Fruit fly (Drosophila melanogaster) whole organism, embryonic: ENCODE results near the gene D.

Source experiments
- CG10543 ChIP-seq: fragments of 200-800 bp; sonication (Bioruptor generic); optimal IDR thresholded peaks from 3 replicates; lab custom pipeline; 2017; ENCODE audit warnings: missing biosample characterization, mild to moderate bottlenecking, missing genetic modification characterization, moderate library complexity
- CG10565 ChIP-seq: fragments of 200-800 bp; sonication (Bioruptor generic); optimal IDR thresholded peaks from 3 replicates; lab custom pipeline; 2016; ENCODE audit warnings: missing biosample characterization, mild to moderate bottlenecking, missing genetic modification characterization
- CG12071 ChIP-seq: fragments of 200-800 bp; sonication (Bioruptor generic); optimal IDR thresholded peaks from 3 replicates; lab custom pipeline; 2018; ENCODE audit warnings: missing biosample characterization, mild to moderate bottlenecking, missing genetic modification characterization
- CG13894 ChIP-seq: fragments of 200-800 bp; sonication (Bioruptor generic); optimal IDR thresholded peaks from 3 replicates; lab custom pipeline; 2018; ENCODE audit warnings: missing biosample characterization, mild to moderate bottlenecking, missing genetic modification characterization, moderate library complexity
- CG1529 ChIP-seq: fragments of 200-800 bp; sonication (Bioruptor generic); optimal IDR thresholded peaks from 3 replicates; lab custom pipeline; 2018; ENCODE audit warnings: missing biosample characterization, missing genetic modification characterization
- CG1647 ChIP-seq: fragments of 200-800 bp; sonication (Bioruptor generic); optimal IDR thresholded peaks from 3 replicates; lab custom pipeline; 2016; ENCODE audit warnings: missing biosample characterization, missing genetic modification characterization
- CG16779 ChIP-seq: fragments of 200-800 bp; sonication (Bioruptor generic); IDR thresholded peaks from 2 replicates; pipeline ENCODE4 v1.3.6; 2022; ENCODE audit warnings: missing biosample characterization, missing genetic modification characterization
- CG17912 ChIP-seq: fragments of 200-800 bp; sonication (Bioruptor generic); optimal IDR thresholded peaks from 2 replicates; lab custom pipeline; 2018; ENCODE audit warnings: missing biosample characterization, mild to moderate bottlenecking, missing genetic modification characterization
- CG18476 ChIP-seq: fragments of 200-800 bp; sonication (Bioruptor generic); optimal IDR thresholded peaks from 2 replicates; lab custom pipeline; 2016; ENCODE audit warnings: missing biosample characterization, mild to moderate bottlenecking, missing genetic modification characterization
- CG2120 ChIP-seq: fragments of 200-800 bp; sonication (Bioruptor generic); optimal IDR thresholded peaks from 3 replicates; lab custom pipeline; 2016; ENCODE audit warnings: missing biosample characterization, missing genetic modification characterization
- CG5953 ChIP-seq: fragments of 200-800 bp; sonication (Bioruptor generic); IDR thresholded peaks from 2 replicates; pipeline ENCODE4 v1.3.6; 2022; ENCODE audit warnings: missing biosample characterization, missing genetic modification characterization
- CG6683 ChIP-seq: fragments of 200-800 bp; sonication (Bioruptor generic); optimal IDR thresholded peaks from 2 replicates; lab custom pipeline; 2017; ENCODE audit warnings: missing biosample characterization, mild to moderate bottlenecking, missing genetic modification characterization, missing genetic modification reagents
- CG7271 ChIP-seq: fragments of 200-800 bp; sonication (Bioruptor generic); optimal IDR thresholded peaks from 2 replicates; lab custom pipeline; 2018; ENCODE audit warnings: missing biosample characterization, mild to moderate bottlenecking, missing genetic modification characterization, moderate library complexity
- CG8359 ChIP-seq: fragments of 200-800 bp; sonication (Bioruptor generic); optimal IDR thresholded peaks from 2 replicates; lab custom pipeline; 2017; ENCODE audit warnings: missing biosample characterization, mild to moderate bottlenecking, missing genetic modification characterization, borderline replicate concordance
- CG9215 ChIP-seq: fragments of 200-800 bp; sonication (Bioruptor generic); IDR thresholded peaks from 2 replicates; pipeline ENCODE4 v1.3.6; 2022; ENCODE audit warnings: missing biosample characterization, missing genetic modification characterization
- CG9609 ChIP-seq: fragments of 200-800 bp; sonication (Bioruptor generic); optimal IDR thresholded peaks from 3 replicates; lab custom pipeline; 2016; ENCODE audit warnings: missing biosample characterization, missing genetic modification characterization
- Chrac-16 ChIP-seq: fragments of 200-800 bp; sonication (Bioruptor generic); optimal IDR thresholded peaks from 3 replicates; lab custom pipeline; 2016; ENCODE audit warnings: missing biosample characterization, missing genetic modification characterization
- D19A ChIP-seq: fragments of 200-800 bp; optimal IDR thresholded peaks from 3 replicates; lab custom pipeline; 2019; ENCODE audit warnings: missing biosample characterization, mild to moderate bottlenecking, missing genetic modification characterization, moderate library complexity
- D19B ChIP-seq: fragments of 200-800 bp; sonication (Bioruptor generic); optimal IDR thresholded peaks from 2 replicates; lab custom pipeline; 2017; ENCODE audit warnings: missing biosample characterization, mild to moderate bottlenecking, missing genetic modification characterization
- Doc2 ChIP-seq: fragments of 200-800 bp; sonication (Bioruptor generic); IDR thresholded peaks from 2 replicates; pipeline ENCODE4 v1.3.6; 2022; ENCODE audit warnings: missing biosample characterization, missing genetic modification characterization
- Dp ChIP-seq: fragments of 200-800 bp; sonication (Bioruptor generic); optimal IDR thresholded peaks from 2 replicates; lab custom pipeline; 2018; ENCODE audit warnings: missing biosample characterization, mild to moderate bottlenecking, missing genetic modification characterization, moderate library complexity
- Elba2 ChIP-seq: fragments of 200-800 bp; sonication (Bioruptor generic); optimal IDR thresholded peaks from 3 replicates; lab custom pipeline; 2016; ENCODE audit warnings: missing biosample characterization, missing genetic modification characterization
- HHEX ChIP-seq: fragments of 200-800 bp; sonication (Bioruptor generic); optimal IDR thresholded peaks from 3 replicates; lab custom pipeline; 2017; ENCODE audit warnings: missing biosample characterization, mild to moderate bottlenecking, missing genetic modification characterization, missing genetic modification reagents
- HmgD ChIP-seq: fragments of 200-800 bp; sonication (Bioruptor generic); optimal IDR thresholded peaks from 3 replicates; lab custom pipeline; 2016; ENCODE audit warnings: missing biosample characterization, missing genetic modification characterization
- Lhr ChIP-seq: fragments of 200-800 bp; sonication (Bioruptor generic); optimal IDR thresholded peaks from 3 replicates; lab custom pipeline; 2017; ENCODE audit warnings: mild to moderate bottlenecking, missing biosample characterization, missing genetic modification reagents, missing genetic modification characterization
- Ravus ChIP-seq: fragments of 200-800 bp; sonication (Bioruptor generic); IDR thresholded peaks from 2 replicates; pipeline ENCODE4 v1.3.6; 2022; ENCODE audit warnings: missing biosample characterization, missing genetic modification characterization
- Usf ChIP-seq: fragments of 200-800 bp; sonication (Bioruptor generic); optimal IDR thresholded peaks from 2 replicates; lab custom pipeline; 2017; ENCODE audit warnings: missing genotype, missing biosample characterization, missing genetic modification characterization
- ash1 ChIP-seq: fragments of 200-800 bp; sonication (Bioruptor generic); optimal IDR thresholded peaks from 2 replicates; lab custom pipeline; 2018; ENCODE audit warnings: missing biosample characterization, mild to moderate bottlenecking, missing genetic modification characterization
- ato ChIP-seq: fragments of 200-800 bp; sonication (Bioruptor generic); IDR thresholded peaks from 2 replicates; pipeline ENCODE4 v1.3.6; 2022; ENCODE audit warnings: missing biosample characterization, missing genetic modification characterization; ENCODE audit not compliant: partially characterized antibody
- caup ChIP-seq: fragments of 200-800 bp; sonication (Bioruptor generic); optimal IDR thresholded peaks from 3 replicates; lab custom pipeline; 2017; ENCODE audit warnings: missing biosample characterization, mild to moderate bottlenecking, missing genetic modification characterization, moderate library complexity; ENCODE audit not compliant: severe bottlenecking
- chm ChIP-seq: fragments of 200-800 bp; sonication (Bioruptor generic); IDR thresholded peaks from 2 replicates; pipeline ENCODE4 v1.3.6; 2022; ENCODE audit warnings: missing biosample characterization, missing genetic modification characterization
- dm ChIP-seq: fragments of 200-800 bp; sonication (Bioruptor generic); optimal IDR thresholded peaks from 3 replicates; lab custom pipeline; 2016; ENCODE audit warnings: missing biosample characterization, missing genetic modification characterization
- esg ChIP-seq: fragments of 200-800 bp; sonication (Bioruptor generic); conservative IDR thresholded peaks from 2 replicates; pipeline ENCODE4 v1.3.6; 2022; ENCODE audit warnings: missing biosample characterization, missing genetic modification characterization
- exex ChIP-seq: fragments of 200-800 bp; sonication (Bioruptor generic); optimal IDR thresholded peaks from 4 replicates; lab custom pipeline; 2018; ENCODE audit warnings: missing biosample characterization, mild to moderate bottlenecking, missing genetic modification characterization, moderate library complexity
- eyg ChIP-seq: fragments of 200-800 bp; sonication (Bioruptor generic); optimal IDR thresholded peaks from 3 replicates; lab custom pipeline; 2016; ENCODE audit warnings: missing biosample characterization, missing genetic modification characterization
- fd3F ChIP-seq: fragments of 200-800 bp; sonication (Bioruptor generic); optimal IDR thresholded peaks from 2 replicates; lab custom pipeline; 2018; ENCODE audit warnings: missing biosample characterization, mild to moderate bottlenecking, missing genetic modification characterization, moderate library complexity
- fd96Cb ChIP-seq: fragments of 200-800 bp; sonication (Bioruptor generic); optimal IDR thresholded peaks from 2 replicates; lab custom pipeline; 2018; ENCODE audit warnings: missing biosample characterization, mild to moderate bottlenecking, missing genetic modification characterization, moderate library complexity
- ftz-f1 ChIP-seq: fragments of 200-800 bp; sonication (Bioruptor generic); optimal IDR thresholded peaks from 2 replicates; lab custom pipeline; 2016; ENCODE audit warnings: missing biosample characterization, missing genetic modification characterization
- mld ChIP-seq: fragments of 200-800 bp; sonication (Bioruptor generic); IDR thresholded peaks from 3 replicates; pipeline ENCODE4 v1.3.6; 2022; ENCODE audit warnings: missing biosample characterization, missing genetic modification characterization; ENCODE audit not compliant: partially characterized antibody
- pzg ChIP-seq: fragments of 200-800 bp; sonication (Bioruptor generic); optimal IDR thresholded peaks from 3 replicates; lab custom pipeline; 2018; ENCODE audit warnings: missing biosample characterization, mild to moderate bottlenecking, missing genetic modification characterization, moderate library complexity
- sd ChIP-seq: fragments of 200-800 bp; sonication (Bioruptor generic); optimal IDR thresholded peaks from 3 replicates; lab custom pipeline; 2018; ENCODE audit warnings: missing biosample characterization, mild to moderate bottlenecking, missing genetic modification characterization, moderate library complexity
- sens-2 ChIP-seq: fragments of 200-800 bp; sonication (Bioruptor generic); IDR thresholded peaks from 2 replicates; pipeline ENCODE4 v1.3.6; 2022; ENCODE audit warnings: missing biosample characterization, missing genetic modification characterization
- sug ChIP-seq: fragments of 200-800 bp; optimal IDR thresholded peaks from 2 replicates; lab custom pipeline; 2019; ENCODE audit warnings: missing biosample characterization, mild to moderate bottlenecking, missing genetic modification characterization, moderate library complexity
- trh ChIP-seq: fragments of 200-800 bp; sonication (Bioruptor generic); optimal IDR thresholded peaks from 2 replicates; lab custom pipeline; 2016; ENCODE audit warnings: missing biosample characterization, missing genetic modification characterization
- ttk ChIP-seq: fragments of 200-800 bp; sonication (Bioruptor generic); IDR thresholded peaks from 2 replicates; pipeline ENCODE4 v2.1.2; 2022; ENCODE audit warnings: missing biosample characterization, missing genetic modification characterization
- z ChIP-seq: fragments of 200-800 bp; sonication (Bioruptor generic); IDR thresholded peaks from 3 replicates; pipeline ENCODE4 v1.3.6; 2022; ENCODE audit warnings: missing biosample characterization, missing genetic modification characterization
- zen2 ChIP-seq: fragments of 200-800 bp; sonication (Bioruptor generic); IDR thresholded peaks from 3 replicates; pipeline ENCODE4 v1.3.6; 2022; ENCODE audit warnings: missing biosample characterization, missing genetic modification characterization; ENCODE audit not compliant: partially characterized antibody

D gene

dm6 chr3L:14191476-14191752, 13.0 kb upstream of the D start (continued):
- TF ChIP-seq D19A (tag; lab: Kevin White, UChicago) (no peak), ftz-f1 (GFP tag; lab: Kevin White, UChicago) (no peak), D19B (GFP tag; lab: Kevin White, UChicago) (no peak)

dm6 chr3L:14190625-14191475, 12.4 kb upstream of the D start, which contains the start of gene nuf:
Gene nuf (plus strand): TSS chr3L:14190870.
- TF ChIP-seq CG6683 (GFP tag; lab: Kevin White, UChicago), result peak; percentile 54
- no peak for TF ChIP-seq CG8359 (GFP tag; lab: Kevin White, UChicago)
- TF ChIP-seq HmgD (GFP tag; lab: Kevin White, UChicago), result no peak
- TF ChIP-seq exex (tag; lab: Kevin White, UChicago), result no peak
- no peak for TF ChIP-seq CG1529
- peak; percentile 72 for TF ChIP-seq ash1 (GFP tag; lab: Kevin White, UChicago)
- TF ChIP-seq CG9215 (GFP tag; lab: Robert Waterston, UW), result no peak
- no peak for TF ChIP-seq Usf (GFP tag; lab: Kevin White, UChicago)
- no peak for TF ChIP-seq fd96Cb (tag; lab: Kevin White, UChicago)
- peak; percentile 89 for TF ChIP-seq CG12071
- TF ChIP-seq pzg, result peak; percentile 58
- no peak for TF ChIP-seq Chrac-16 (GFP tag; lab: Kevin White, UChicago)
- peak; percentile 84 for TF ChIP-seq chm (GFP tag; lab: Robert Waterston, UW)
- no peak for TF ChIP-seq fd3F (GFP tag; lab: Kevin White, UChicago)
- TF ChIP-seq CG1647 (GFP tag; lab: Kevin White, UChicago), result no peak
- no peak for TF ChIP-seq esg (GFP tag; lab: Robert Waterston, UW)
- TF ChIP-seq sens-2 (GFP tag; lab: Robert Waterston, UW), result no peak
- no peak for TF ChIP-seq CG18476
- TF ChIP-seq Ravus (GFP tag; lab: Robert Waterston, UW), result no peak
- no peak for TF ChIP-seq zen2 (GFP tag; lab: Robert Waterston, UW)
- TF ChIP-seq sd (tag; lab: Kevin White, UChicago), result no peak
- TF ChIP-seq ttk (GFP tag; lab: Robert Waterston, UW), result peak; percentile 33; the same call in 1 of the 2 replicates
- TF ChIP-seq CG10565 (GFP tag; lab: Kevin White, UChicago), result no peak
- peak; percentile 46; the same call in 1 of the 2 replicates for TF ChIP-seq CG5953 (GFP tag; lab: Robert Waterston, UW)
- no peak for TF ChIP-seq trh
- peak; percentile 82 for TF ChIP-seq CG13894
- peak; percentile 21; the same call in 1 of the 2 replicates for TF ChIP-seq CG16779
- TF ChIP-seq CG7271, result peak; percentile 29
- peak; percentile 72 for TF ChIP-seq Lhr
- TF ChIP-seq CG17912 (GFP tag; lab: Kevin White, UChicago), result peak; percentile 31
- no peak for TF ChIP-seq eyg (GFP tag; lab: Kevin White, UChicago)
- TF ChIP-seq z (GFP tag; lab: Robert Waterston, UW), result no peak; the same call in 2 of the 3 replicates
- no peak for TF ChIP-seq CG9609 (GFP tag; lab: Kevin White, UChicago)
- TF ChIP-seq CG10543 (GFP tag; lab: Kevin White, UChicago), result peak; percentile 87
- TF ChIP-seq dm (GFP tag; lab: Kevin White, UChicago), result peak; percentile 6
- TF ChIP-seq Doc2, result no peak
- TF ChIP-seq sug (tag; lab: Kevin White, UChicago), result peak; percentile 9
- TF ChIP-seq Dp (GFP tag; lab: Kevin White, UChicago), result peak; percentile 53
- TF ChIP-seq HHEX (GFP tag; lab: Kevin White, UChicago), result peak; percentile 66
- peak; percentile 86 for TF ChIP-seq caup (GFP tag; lab: Kevin White, UChicago)
- no peak for TF ChIP-seq mld (GFP tag; lab: Robert Waterston, UW)
- no peak for TF ChIP-seq Elba2 (GFP tag; lab: Kevin White, UChicago)
- no peak for TF ChIP-seq CG2120 (GFP tag; lab: Kevin White, UChicago)
- TF ChIP-seq ato (GFP tag; lab: Robert Waterston, UW), result 0 out of 2 replicates have a peak, but pooled peaks have one; percentile 17
